Fruit fly (Drosophila melanogaster) whole organism, larva: ENCODE measurements around the gene Taf10b.

Experiments
- noc ChIP-seq: fragments of 200-800 bp; sonication (Bioruptor generic); optimal IDR thresholded peaks from 3 replicates; lab custom pipeline; 2019; ENCODE audit warnings: missing biosample characterization, mild to moderate bottlenecking, missing genetic modification characterization, moderate library complexity

The Taf10b gene

dm6 chr2L:2767627-2768026 is at the start of gene Taf10b, which contains the start of gene Taf10:
Gene Taf10b (minus strand): TSS chr2L:2767845.
Gene Taf10 (plus strand): TSS chr2L:2767890.
- peak; percentile 22 for TF ChIP-seq noc (tag; lab: Kevin White, UChicago)

- no peak for TF ChIP-seq noc (tag; lab: Kevin White, UChicago)
These were observed 48.0 kb upstream of the Taf10b start, which contains the start of gene G6P for dm6 chr2L:2815673-2816072. Gene G6P (minus strand): TSS chr2L:2815760.

- TF ChIP-seq noc (tag; lab: Kevin White, UChicago) = no peak
These were observed 44.5 kb upstream of the Taf10b start, which contains the start of gene CG2964 for dm6 chr2L:2812137-2812536. Gene CG2964 (plus strand): TSS chr2L:2812437.

dm6 chr2L:2810831-2811230 is 43.2 kb upstream of the Taf10b start:
- peak; percentile 79 for TF ChIP-seq noc (tag; lab: Kevin White, UChicago)

dm6 chr2L:2808038-2808699 is 40.5 kb upstream of the Taf10b start:
- peak; percentile 49 for TF ChIP-seq noc (tag; lab: Kevin White, UChicago)

dm6 chr2L:2807597-2807996 is 40.0 kb upstream of the Taf10b start:
- no peak for TF ChIP-seq noc (tag; lab: Kevin White, UChicago)

dm6 chr2L:2806190-2806763 is 38.6 kb upstream of the Taf10b start:
- TF ChIP-seq noc (tag; lab: Kevin White, UChicago) = no peak

- TF ChIP-seq noc (tag; lab: Kevin White, UChicago) = peak; percentile 5
These were observed 37.1 kb upstream of the Taf10b start, which contains the start of gene daw for dm6 chr2L:2804634-2805311. Gene daw (plus strand): TSS chr2L:2805261.

dm6 chr2L:2802527-2802926 is 34.9 kb upstream of the Taf10b start:
- no peak for TF ChIP-seq noc (tag; lab: Kevin White, UChicago)

dm6 chr2L:2800956-2801776 is 33.5 kb upstream of the Taf10b start:
- peak; percentile 35 for TF ChIP-seq noc (tag; lab: Kevin White, UChicago)

dm6 chr2L:2799909-2800478 is 32.3 kb upstream of the Taf10b start, which contains the start of gene Syt1:
Gene Syt1 (minus strand): TSS chr2L:2799979.
- no peak for TF ChIP-seq noc (tag; lab: Kevin White, UChicago)

- no peak for TF ChIP-seq noc (tag; lab: Kevin White, UChicago)
These were observed 29.5 kb upstream of the Taf10b start for dm6 chr2L:2797186-2797585.

dm6 chr2L:2782790-2783189 is 15.1 kb upstream of the Taf10b start:
- no peak for TF ChIP-seq noc (tag; lab: Kevin White, UChicago)

dm6 chr2L:2771676-2772075 is 4.0 kb upstream of the Taf10b start, which contains the start of gene CG15399:
Gene CG15399 (minus strand): TSS chr2L:2771776.
- TF ChIP-seq noc (tag; lab: Kevin White, UChicago) = no peak
